Fruit fly (Drosophila melanogaster): ENCODE results near the gene Lar.

The Lar gene

DNA sequence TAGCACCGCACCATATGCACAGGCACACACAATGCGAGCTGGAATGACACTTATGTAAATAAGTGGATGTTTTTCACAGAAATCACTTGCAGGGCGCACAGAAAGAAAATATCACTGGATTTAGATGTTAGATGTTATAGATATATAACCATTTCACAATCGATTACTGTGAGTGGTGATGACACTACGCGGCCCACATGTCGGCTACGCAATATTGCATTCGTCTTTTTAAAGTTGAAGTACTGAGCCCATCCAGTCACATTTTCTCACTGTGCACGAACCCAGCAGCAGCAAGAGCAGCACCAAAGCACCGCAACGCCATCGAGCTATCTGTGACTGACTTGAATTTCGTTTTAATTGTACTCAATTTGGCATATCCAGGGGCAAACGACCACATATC, 136.1 kb downstream of the Lar start (continued):
- TF ChIP-seq toy (GFP tag; IDR thresholded peaks at IDR 0.05): no peak
- peak; percentile 15 for TF ChIP-seq Xbp1 (GFP tag; optimal IDR thresholded peaks at IDR 0.05)
- TF ChIP-seq ERR (GFP tag; optimal IDR thresholded peaks at IDR 0.05): no peak
- TF ChIP-seq wor (GFP tag; IDR thresholded peaks at IDR 0.05): no peak
- TF ChIP-seq CG14441 (GFP tag; IDR thresholded peaks at IDR 0.05): no peak
- TF ChIP-seq lola (GFP tag; optimal IDR thresholded peaks at IDR 0.05): peak in 1 of 3 experiments; percentile 19
- no peak for TF ChIP-seq CG1832 (GFP tag; optimal IDR thresholded peaks at IDR 0.05)
- TF ChIP-seq croc (GFP tag; conservative IDR thresholded peaks at IDR 0.05): no peak
- TF ChIP-seq Bgb (GFP tag; IDR thresholded peaks at IDR 0.05; ENCODE audit: partially characterized antibody): no peak
- no peak for TF ChIP-seq pan (optimal IDR thresholded peaks at IDR 0.05)
- TF ChIP-seq pan (GFP tag; optimal IDR thresholded peaks at IDR 0.05 in 1 of 2, IDR thresholded peaks at IDR 0.05 in 1 of 2): no peak
- TF ChIP-seq H2.0 (GFP tag; IDR thresholded peaks at IDR 0.05): no peak
- no peak for TF ChIP-seq CG17359 (tag; optimal IDR thresholded peaks at IDR 0.05)
- TF ChIP-seq eve (GFP tag; optimal IDR thresholded peaks at IDR 0.05): no peak
- peak; percentile 29 for TF ChIP-seq jing (GFP tag; optimal IDR thresholded peaks at IDR 0.05)
- TF ChIP-seq fu2 (GFP tag; optimal IDR thresholded peaks at IDR 0.05): no peak
- TF ChIP-seq caup (GFP tag; optimal IDR thresholded peaks at IDR 0.05; ENCODE audit: severe bottlenecking): no peak
- no peak for TF ChIP-seq CG18764 (GFP tag; optimal IDR thresholded peaks at IDR 0.05)
- no peak for TF ChIP-seq CoRest (tag; optimal IDR thresholded peaks at IDR 0.05)
- no peak for TF ChIP-seq CG8089 (GFP tag; optimal IDR thresholded peaks at IDR 0.05)
- TF ChIP-seq CG10366 (GFP tag; IDR thresholded peaks at IDR 0.05): peak; percentile 10; the same call in 1 of the 2 replicates
- no peak for TF ChIP-seq eyg (GFP tag; optimal IDR thresholded peaks at IDR 0.05)
- TF ChIP-seq CG18476 (GFP tag; optimal IDR thresholded peaks at IDR 0.05): no peak
- TF ChIP-seq inv (GFP tag; IDR thresholded peaks at IDR 0.05; ENCODE audit: partially characterized antibody): no peak
- TF ChIP-seq fru (optimal IDR thresholded peaks at IDR 0.05): no peak
- TF ChIP-seq CG17802 (tag; optimal IDR thresholded peaks at IDR 0.05): no peak
- 0 out of 2 replicates have a peak, but pooled peaks have one; percentile 60 for TF ChIP-seq CG17328 (GFP tag; IDR thresholded peaks at IDR 0.05)
- TF ChIP-seq z (GFP tag; IDR thresholded peaks at IDR 0.05): no peak

DNA sequence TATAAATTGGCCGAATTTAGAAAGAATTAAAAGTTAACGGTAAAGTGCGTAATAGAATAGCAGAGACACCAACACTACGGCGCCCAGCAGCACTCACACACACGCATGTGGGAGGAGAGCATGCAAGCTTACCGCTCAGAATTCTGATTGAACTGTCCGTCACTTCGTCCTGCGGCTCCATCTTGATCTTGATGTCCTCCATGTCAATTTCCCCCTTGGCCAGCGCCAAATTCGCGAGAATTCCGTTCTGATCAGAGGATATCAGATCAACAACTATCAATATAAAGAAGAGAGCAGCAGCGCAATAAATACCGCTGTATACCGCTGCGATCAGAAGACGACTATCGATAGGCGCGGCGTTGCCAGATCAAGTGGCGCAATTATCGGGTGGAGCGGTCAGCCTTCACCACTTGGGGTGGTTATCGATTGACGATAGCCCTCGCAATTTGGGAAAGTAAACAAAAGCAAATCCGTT, 149.2 kb downstream of the Lar start, which contains the start of the genes CG10462 and Nf-YB:
Gene CG10462, minus strand, starts transcription at position 346 of the 475 bp plus-strand sequence.
Gene Nf-YB, plus strand, starts transcription at position 410 of the 475 bp plus-strand sequence.
- TF ChIP-seq CG10267 (tag; optimal IDR thresholded peaks at IDR 0.05) (peak; percentile 7), knrl (GFP tag; IDR thresholded peaks at IDR 0.05; ENCODE audit: partially characterized antibody) (peak; percentile 85), Lhr (GFP tag; optimal IDR thresholded peaks at IDR 0.05) (peak; percentile 79), CG9932 (GFP tag; IDR thresholded peaks at IDR 0.05) (no peak), sens (GFP tag) (peak; percentile 66), corto (GFP tag; optimal IDR thresholded peaks at IDR 0.05) (no peak), gsb (GFP tag; IDR thresholded peaks at IDR 0.05) (no peak), fd3F (GFP tag; optimal IDR thresholded peaks at IDR 0.05) (no peak), Dll (GFP tag; IDR thresholded peaks at IDR 0.05; ENCODE audit: partially characterized antibody) (peak; percentile 85), CG14710 (tag; optimal IDR thresholded peaks at IDR 0.05) (peak; percentile 42), wdn (GFP tag; IDR thresholded peaks at IDR 0.05) (no peak), inv (GFP tag; IDR thresholded peaks at IDR 0.05; ENCODE audit: partially characterized antibody) (peak; percentile 76), NC2β (GFP tag; optimal IDR thresholded peaks at IDR 0.05) (no peak), Blimp-1 (GFP tag; optimal IDR thresholded peaks at IDR 0.05) (no peak), gce (GFP tag; IDR thresholded peaks at IDR 0.05) (no peak), luna (GFP tag; optimal IDR thresholded peaks at IDR 0.05) (no peak), CG9437 (GFP tag; optimal IDR thresholded peaks at IDR 0.05) (peak; percentile 88), maf-S (GFP tag; optimal IDR thresholded peaks at IDR 0.05) (no peak), CG3995 (GFP tag; optimal IDR thresholded peaks at IDR 0.05) (peak; percentile 16), otp (GFP tag; IDR thresholded peaks at IDR 0.05) (no peak), sd (tag; optimal IDR thresholded peaks at IDR 0.05) (no peak), CG6254 (GFP tag; optimal IDR thresholded peaks at IDR 0.05) (no peak), Med (GFP tag) (peak; percentile 75), CG18599 (GFP tag; optimal IDR thresholded peaks at IDR 0.05) (no peak), lola (GFP tag; optimal IDR thresholded peaks at IDR 0.05) (no peak), Vsx1 (GFP tag; optimal IDR thresholded peaks at IDR 0.05) (no peak)

Measured in whole organism, embryonic.